Fruit fly (Drosophila melanogaster): ENCODE measurements around the gene CG44090.

DNA sequence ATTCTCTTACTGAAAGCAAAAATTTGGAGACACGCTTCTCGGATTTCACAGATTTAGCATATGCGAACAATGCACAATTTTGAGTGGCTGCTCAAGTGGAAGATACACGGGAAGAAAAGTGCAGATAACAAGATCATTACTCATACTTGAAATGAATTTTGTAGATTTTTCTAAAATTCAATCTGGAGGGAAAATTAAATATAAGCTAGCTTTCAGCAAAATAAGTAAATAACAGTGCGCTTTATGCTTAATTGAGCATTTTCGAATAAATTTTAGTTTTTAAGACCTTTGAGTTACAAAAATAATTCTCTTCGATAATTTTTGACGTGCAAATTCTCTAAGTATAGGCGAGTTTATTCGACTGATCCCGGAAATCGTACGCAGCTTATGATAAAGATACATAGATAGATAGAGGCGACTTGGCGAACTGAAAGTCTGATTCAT is 33.5 kb downstream of the CG44090 start:
- TF ChIP-seq CTCF (optimal IDR thresholded peaks at IDR 0.05) = no peak
- no peak for TF ChIP-seq CG8478 (optimal IDR thresholded peaks at IDR 0.05)
